Worm (Caenorhabditis elegans): Measurements from ENCODE around the gene nhr-78.

- TF ChIP-seq spr-3 (GFP tag; optimal IDR thresholded peaks at IDR 0.05) (no peak), tra-1 (GFP tag; IDR thresholded peaks at IDR 0.05) (no peak), nhr-28 (tag; optimal IDR thresholded peaks at IDR 0.05) (no peak), gei-8 (GFP tag; optimal IDR thresholded peaks at IDR 0.05) (no peak), pha-4 (GFP tag; IDR thresholded peaks at IDR 0.05) (no peak; the same call in 1 of the 2 replicates), pha-4 (tag; optimal IDR thresholded peaks at IDR 0.05) (no peak), egl-27 (tag; optimal IDR thresholded peaks at IDR 0.05) (no peak)
These were observed 30.3 kb downstream of the nhr-78 start for ce11 chrIV:4247334-4247733.
